Fruit fly (Drosophila melanogaster) Kc167 (cell line): ENCODE results near the gene Sos.

Experiments used
- Sin3A ChIP-seq: fragments of >200 bp; optimal IDR thresholded peaks from 2 replicates; lab custom pipeline; 2018; ENCODE audit warnings: missing external identifiers
- h ChIP-seq: fragments of >200 bp; optimal IDR thresholded peaks from 3 replicates; lab custom pipeline; 2018; ENCODE audit warnings: missing external identifiers
- insv ChIP-seq: fragments of >200 bp; optimal IDR thresholded peaks from 3 replicates; lab custom pipeline; 2018; ENCODE audit warnings: missing external identifiers
- psq ChIP-seq: fragments of >200 bp; optimal IDR thresholded peaks from 2 replicates; lab custom pipeline; 2017; ENCODE audit warnings: missing external identifiers
- ttk ChIP-seq: sonication (Bioruptor generic); optimal IDR thresholded peaks from 2 replicates; lab custom pipeline; 2017; ENCODE audit warnings: missing external identifiers

DNA sequence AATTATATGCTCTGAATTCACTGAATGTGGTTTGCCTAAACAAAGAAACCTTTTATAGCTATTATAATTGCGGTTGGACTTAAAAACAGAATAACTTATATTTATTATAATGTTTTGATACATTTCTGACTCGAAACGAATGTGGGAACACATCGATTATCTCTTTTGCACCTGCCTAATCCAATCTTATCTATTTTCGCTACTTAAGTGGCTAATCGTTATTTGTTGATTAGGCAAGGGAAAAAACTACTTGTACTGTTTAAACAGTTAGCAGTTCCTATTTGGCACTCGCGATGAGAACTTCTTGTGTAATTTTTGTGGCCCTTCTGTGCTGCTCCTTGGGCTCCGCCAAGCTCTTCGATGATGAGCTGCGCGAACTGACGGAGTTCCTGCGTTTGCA lies 35.5 kb downstream of the Sos start, which contains the start of gene CG7968:
- TF ChIP-seq insv (no peak), Sin3A (lab: Kevin White, UChicago) (no peak), h (lab: Kevin White, UChicago) (no peak), psq (lab: Kevin White, UChicago) (no peak), ttk (lab: Kevin White, UChicago) (no peak)
